Worm (Caenorhabditis elegans) whole organism, young adult: ENCODE results near the gene mrg-1.

ENCODE experiments used
- K11D2.4 ChIP-seq: fragments of 200-800 bp; sonication (Bioruptor generic); IDR thresholded peaks from 2 replicates; pipeline ENCODE4 v1.3.6; 2022; ENCODE audit warnings: missing genetic modification reagents, missing genetic modification characterization, missing compliant biosample characterization
- Y53F4B.3 ChIP-seq: fragments of 200-800 bp; sonication (Bioruptor generic); IDR thresholded peaks from 2 replicates; pipeline ENCODE4 v1.3.6; 2022; ENCODE audit warnings: missing genetic modification reagents, missing genetic modification characterization, missing compliant biosample characterization
- ama-1 ChIP-seq, 3 experiments: fragments of 150-350 bp in 1 of 3; sonication (generic microtip) in 2 of 3; optimal IDR thresholded peaks; 2 replicates each; lab custom pipeline; 2014 to 2018; ENCODE audit warnings: missing biosample characterization in 2 of 3, missing genetic modification characterization in 2 of 3, missing genetic modification reagents in 2 of 3
- ceh-79 ChIP-seq: sonication (generic microtip); optimal IDR thresholded peaks from 2 replicates; lab custom pipeline; 2017; ENCODE audit warnings: mild to moderate bottlenecking, missing genetic modification characterization, missing compliant biosample characterization
- chd-7 ChIP-seq: sonication (generic microtip); optimal IDR thresholded peaks from 2 replicates; lab custom pipeline; 2016; ENCODE audit warnings: mild to moderate bottlenecking, missing genetic modification characterization, moderate library complexity, missing compliant biosample characterization
- fkh-3 ChIP-seq: sonication (generic microtip); optimal IDR thresholded peaks from 2 replicates; lab custom pipeline; 2016; ENCODE audit warnings: mild to moderate bottlenecking, missing genetic modification characterization, missing compliant biosample characterization
- him-1 ChIP-seq: sonication (generic microtip); optimal IDR thresholded peaks from 2 replicates; lab custom pipeline; 2016; ENCODE audit warnings: missing genotype, missing genetic modification reagents, missing genetic modification characterization, missing compliant biosample characterization
- hmg-20 ChIP-seq: fragments of 200-800 bp; sonication (Bioruptor generic); IDR thresholded peaks from 2 replicates; pipeline ENCODE4 v1.3.6; 2022; ENCODE audit warnings: missing genetic modification reagents, missing genetic modification characterization, missing compliant biosample characterization
- madf-3 ChIP-seq: fragments of 200-800 bp; sonication (Bioruptor generic); IDR thresholded peaks from 2 replicates; pipeline ENCODE4 v1.3.6; 2022; ENCODE audit warnings: missing genetic modification reagents, missing genetic modification characterization, missing compliant biosample characterization
- nhr-90 ChIP-seq: sonication (generic microtip); optimal IDR thresholded peaks from 2 replicates; lab custom pipeline; 2016; ENCODE audit warnings: missing genotype, mild to moderate bottlenecking, missing genetic modification characterization, missing compliant biosample characterization
- rec-8 ChIP-seq, 2 experiments: sonication (generic microtip); optimal IDR thresholded peaks; 2 replicates each; lab custom pipeline; 2016; ENCODE audit warnings: mild to moderate bottlenecking in 2 of 2, missing genetic modification characterization in 2 of 2, missing genetic modification reagents in 2 of 2, missing genotype in 2 of 2, missing biosample characterization in 1 of 2, missing compliant biosample characterization in 1 of 2, moderate library complexity in 1 of 2
- tbp1 ChIP-seq: fragments of 200-800 bp; sonication (Bioruptor generic); optimal IDR thresholded peaks from 2 replicates; lab custom pipeline; 2018; ENCODE audit warnings: mild to moderate bottlenecking, missing genetic modification characterization, missing compliant biosample characterization

DNA sequence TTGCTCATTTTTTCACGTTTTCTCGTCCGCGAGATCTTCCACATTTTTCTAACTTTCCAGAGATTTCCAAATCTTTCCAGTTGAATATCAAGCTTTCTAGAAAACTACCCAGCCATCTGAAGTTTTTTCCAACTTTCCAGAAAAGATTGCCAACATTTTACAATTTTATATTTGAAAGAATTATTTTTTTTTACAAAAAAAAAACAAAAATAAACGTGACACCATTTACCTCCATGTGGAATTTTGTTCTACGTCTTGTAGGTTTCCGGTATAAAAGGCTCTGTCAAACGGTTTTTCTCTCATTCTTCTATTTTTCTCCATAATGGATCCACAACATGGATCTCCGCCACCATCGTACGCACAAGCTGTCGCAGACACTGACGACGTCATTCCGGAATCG is 9.8 kb downstream of the mrg-1 start, which contains the start of gene Y37D8A.8:
- no peak for TF ChIP-seq hmg-20 (GFP tag; lab: Robert Waterston, UW)
- no peak for TF ChIP-seq fkh-3 (tag; lab: Kevin White, UChicago)
- TF ChIP-seq K11D2.4: no peak
- no peak for TF ChIP-seq chd-7 (tag; lab: Kevin White, UChicago)
- TF ChIP-seq Y53F4B.3 (GFP tag; lab: Robert Waterston, UW): no peak
- TF ChIP-seq rec-8 (tag; optimal IDR thresholded peaks at IDR 0.05; lab: Kevin White, UChicago): no peak
- TF ChIP-seq him-1: no peak
- TF ChIP-seq madf-3 (GFP tag; lab: Robert Waterston, UW): no peak
- no peak for TF ChIP-seq tbp1
- TF ChIP-seq ama-1 (optimal IDR thresholded peaks at IDR 0.05; lab: Kevin White, UChicago): no peak
- no peak for TF ChIP-seq ama-1 (GFP tag; optimal IDR thresholded peaks at IDR 0.05; lab: Kevin White, UChicago)
- TF ChIP-seq nhr-90 (tag; lab: Kevin White, UChicago): no peak
- TF ChIP-seq ceh-79 (tag; lab: Kevin White, UChicago): no peak
